Fruit fly (Drosophila melanogaster) whole organism, adult: ENCODE data around the gene Ude.

Experiments used
- CG33017 ChIP-seq: fragments of 200-800 bp; sonication (Bioruptor generic); optimal IDR thresholded peaks from 2 replicates; lab custom pipeline; 2018; ENCODE audit warnings: missing biosample characterization, mild to moderate bottlenecking, missing genetic modification characterization, moderate library complexity
- Clk ChIP-seq: fragments of 200-800 bp; sonication (Bioruptor generic); optimal IDR thresholded peaks from 2 replicates; lab custom pipeline; 2017; ENCODE audit warnings: missing biosample characterization, missing genetic modification characterization

- no peak for TF ChIP-seq CG33017 (tag; lab: Kevin White, UChicago)
- TF ChIP-seq Clk: no peak
Observed at dm6 chr3R:24841635-24842034, 42.2 kb upstream of the Ude start, which contains the start of gene Esp.
